Worm (Caenorhabditis elegans): Measurements from ENCODE around the gene col-149.

- TF ChIP-seq B0310.2 (tag; optimal IDR thresholded peaks at IDR 0.05) (no peak), sea-1 (GFP tag; conservative IDR thresholded peaks at IDR 0.05) (no peak), ama-1 (optimal IDR thresholded peaks at IDR 0.05) (no peak)
Observed at ce11 chrV:10294549-10294948, 1.9 kb upstream of the col-149 start, which contains the start of gene col-150.
